Fruit fly (Drosophila melanogaster): ENCODE measurements around the gene CG15739.

DNA sequence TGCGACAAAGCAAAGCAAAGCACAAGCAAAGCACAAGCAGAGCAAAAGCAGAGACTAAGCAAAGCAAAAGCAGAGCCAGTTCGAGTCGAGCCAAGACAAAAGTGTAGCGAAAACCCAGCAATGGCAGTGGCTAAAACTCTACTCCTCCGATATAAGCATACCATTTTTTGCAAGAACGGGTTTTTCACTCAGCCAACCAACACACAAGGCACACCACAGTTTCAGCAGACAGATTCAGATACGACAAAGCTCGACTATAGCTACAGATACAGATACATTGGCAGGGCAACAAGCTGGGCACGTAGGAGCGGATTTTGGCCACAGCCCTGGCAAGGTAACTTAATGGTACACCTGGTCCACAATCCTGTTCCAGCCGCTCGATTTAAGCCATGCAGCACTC is 40.5 kb downstream of the CG15739 start:
- TF ChIP-seq CG1233 (GFP tag; optimal IDR thresholded peaks at IDR 0.05) (no peak), gem (tag; optimal IDR thresholded peaks at IDR 0.05) (no peak), Ada2b (GFP tag; IDR thresholded peaks at IDR 0.05) (no peak), dati (GFP tag; IDR thresholded peaks at IDR 0.05) (no peak), CG2129 (GFP tag; IDR thresholded peaks at IDR 0.05; ENCODE audit: partially characterized antibody) (no peak), CG5180 (GFP tag; optimal IDR thresholded peaks at IDR 0.05) (no peak), stwl (tag; optimal IDR thresholded peaks at IDR 0.05) (no peak)

Data from whole organism, embryonic.